Fruit fly (Drosophila melanogaster) ovary, adult (tissue): ENCODE data around the gene CG6071.

ENCODE experiments used
- CG17801 ChIP-seq: fragments of 200-800 bp; optimal IDR thresholded peaks from 2 replicates; lab custom pipeline; 2019; ENCODE audit warnings: missing biosample characterization, mild to moderate bottlenecking, missing genetic modification characterization, moderate library complexity; ENCODE audit not compliant: partially characterized antibody

CG6071 gene

DNA sequence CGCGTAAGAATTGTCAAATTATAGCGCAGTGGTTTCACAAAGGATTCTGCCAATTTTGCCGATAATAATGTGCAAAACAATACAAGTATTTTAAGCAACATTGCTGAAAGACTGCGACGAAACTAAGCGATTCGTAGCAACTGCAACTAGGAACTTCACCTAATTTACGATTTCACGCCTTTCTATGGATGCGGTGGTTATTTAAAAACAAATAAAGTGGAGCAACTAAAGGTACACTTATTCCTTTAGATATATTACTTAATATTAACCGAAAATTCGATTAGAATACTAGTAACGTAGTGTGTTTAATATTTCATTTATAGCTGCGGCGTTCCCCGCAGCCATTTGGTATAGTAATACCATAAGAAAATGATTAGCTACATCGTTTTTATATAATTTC lies at the start of gene CG6071:
CG6071 (minus strand) TSS at position 101 of the 400 bp plus-strand sequence.
- TF ChIP-seq CG17801 (GFP tag; lab: Kevin White, UChicago) = no peak

DNA sequence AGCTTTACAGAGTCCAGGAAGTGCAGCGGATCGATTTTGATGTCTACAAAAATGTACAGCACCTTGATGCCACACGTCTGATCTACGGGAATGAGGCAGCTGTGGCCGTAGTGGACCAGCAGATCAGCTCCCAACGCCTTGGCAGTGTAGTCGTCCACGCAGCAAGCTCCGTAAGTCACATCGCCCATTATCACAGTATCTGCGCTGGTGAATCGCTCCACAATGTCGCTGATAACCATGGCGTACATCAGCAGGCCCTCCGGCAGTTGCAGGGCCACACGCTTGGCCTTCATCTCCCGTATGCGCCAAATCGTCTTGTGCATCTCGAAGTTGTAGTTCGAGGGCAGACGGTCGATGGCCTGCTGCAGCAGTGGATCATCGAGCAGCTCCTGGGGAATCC lies 49.2 kb upstream of the CG6071 start:
- TF ChIP-seq CG17801 (GFP tag; lab: Kevin White, UChicago) = no peak

DNA sequence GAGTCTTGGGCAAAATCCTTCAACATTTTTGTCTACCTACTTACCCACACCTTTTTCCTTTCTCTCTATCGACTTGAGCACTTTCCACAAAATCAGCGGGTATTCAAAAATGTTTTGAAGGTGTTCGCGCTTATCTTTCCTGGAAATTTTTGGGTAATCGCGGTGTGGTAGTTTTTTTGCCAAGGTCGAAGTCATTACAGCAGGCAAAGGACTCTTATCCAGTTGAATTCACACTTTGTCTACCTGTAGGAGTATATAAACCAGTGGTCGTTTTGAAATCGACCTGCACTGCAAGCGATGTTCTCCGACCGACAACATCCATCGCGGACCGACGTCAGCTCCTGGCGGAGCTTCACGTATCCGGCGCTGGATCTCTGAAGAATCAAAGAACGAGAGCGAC lies 47.0 kb upstream of the CG6071 start:
- no peak for TF ChIP-seq CG17801 (GFP tag; lab: Kevin White, UChicago)

DNA sequence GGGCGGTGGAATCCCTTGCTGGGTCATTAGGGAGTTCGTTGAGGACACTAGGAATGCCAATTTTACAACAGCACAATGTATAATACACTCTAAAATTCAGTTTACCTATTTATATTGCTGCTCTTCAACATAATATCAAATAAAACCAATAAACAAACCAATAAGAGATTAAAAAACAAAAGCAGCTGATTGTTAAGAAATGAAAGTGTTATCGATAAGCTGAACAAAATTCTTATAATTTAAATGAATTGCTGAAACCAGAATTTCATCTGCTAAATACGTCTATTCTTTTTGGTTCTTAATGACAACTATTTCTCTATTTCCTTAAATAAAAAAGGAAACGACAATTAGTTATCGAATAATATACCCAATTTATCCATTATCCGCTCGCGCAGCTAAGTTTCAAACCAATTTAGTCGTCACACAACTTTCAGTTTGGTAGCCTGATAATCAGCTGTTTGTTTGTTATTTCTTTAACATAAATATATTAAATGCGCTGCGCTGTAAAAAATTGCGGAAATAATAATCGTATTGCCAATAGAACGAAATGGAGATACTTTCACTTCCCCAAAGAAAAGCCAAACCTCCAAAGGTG lies 45.5 kb upstream of the CG6071 start, which contains the start of the genes Pldn and CG14135:
Pldn (minus strand) TSS at position 197 of the 595 bp plus-strand sequence.
CG14135 (plus strand) TSS at position 369 of the 595 bp plus-strand sequence.
- TF ChIP-seq CG17801 (GFP tag; lab: Kevin White, UChicago) = no peak

DNA sequence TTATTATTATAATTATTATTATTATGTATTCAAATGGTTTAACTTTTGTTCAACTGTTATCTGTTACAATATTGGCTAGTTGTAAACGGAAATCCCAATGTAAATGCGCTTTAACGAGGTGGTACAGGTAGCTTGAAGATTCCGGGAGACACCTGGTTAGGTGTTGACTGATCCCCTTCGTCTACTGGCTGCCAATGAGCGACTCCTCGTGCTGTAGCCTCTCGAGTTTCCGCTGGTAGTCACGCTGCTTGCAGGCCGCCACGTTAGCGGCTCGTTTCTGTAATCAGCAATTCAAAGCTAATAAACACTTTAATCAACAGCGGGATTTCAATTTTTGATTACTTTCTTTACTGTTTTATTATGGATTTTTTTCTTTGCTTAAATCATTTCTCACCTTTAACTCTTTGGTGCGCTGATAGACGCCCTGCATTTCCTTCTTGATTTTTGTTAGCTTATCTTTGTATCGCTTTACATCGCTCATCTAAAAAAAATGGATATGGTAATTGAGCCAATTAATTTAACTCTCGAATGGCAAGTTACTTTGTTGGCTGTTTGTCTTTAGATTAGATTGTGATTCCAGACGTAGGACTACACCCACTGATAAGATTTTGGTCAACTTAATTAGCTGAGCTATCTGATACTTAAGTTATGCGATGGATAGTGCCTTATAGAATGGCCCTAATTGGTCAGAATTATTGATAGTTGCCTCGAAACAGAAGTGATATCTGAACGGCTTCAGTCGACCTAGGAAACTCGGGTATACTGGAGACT lies 44.2 kb upstream of the CG6071 start:
- peak; percentile 48 for TF ChIP-seq CG17801 (GFP tag; lab: Kevin White, UChicago)

DNA sequence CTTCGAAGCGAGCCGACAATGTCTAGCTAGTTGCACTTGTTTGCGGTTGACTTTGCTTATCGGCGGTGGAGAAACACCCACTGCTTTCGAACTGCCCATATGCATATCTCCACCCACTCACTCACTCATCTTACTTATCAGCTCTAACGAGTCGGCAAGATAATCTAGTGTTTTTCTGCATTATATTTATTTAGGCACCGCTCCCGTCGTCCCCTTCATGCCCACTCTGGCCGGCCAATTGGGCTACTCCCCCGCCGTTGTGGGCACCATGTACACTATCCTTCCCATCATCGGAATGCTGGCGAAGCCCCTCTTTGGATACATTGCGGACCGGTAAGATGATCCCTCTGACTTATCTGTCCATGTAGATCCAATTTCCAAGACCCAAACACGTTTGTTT lies 40.0 kb upstream of the CG6071 start:
- no peak for TF ChIP-seq CG17801 (GFP tag; lab: Kevin White, UChicago)

DNA sequence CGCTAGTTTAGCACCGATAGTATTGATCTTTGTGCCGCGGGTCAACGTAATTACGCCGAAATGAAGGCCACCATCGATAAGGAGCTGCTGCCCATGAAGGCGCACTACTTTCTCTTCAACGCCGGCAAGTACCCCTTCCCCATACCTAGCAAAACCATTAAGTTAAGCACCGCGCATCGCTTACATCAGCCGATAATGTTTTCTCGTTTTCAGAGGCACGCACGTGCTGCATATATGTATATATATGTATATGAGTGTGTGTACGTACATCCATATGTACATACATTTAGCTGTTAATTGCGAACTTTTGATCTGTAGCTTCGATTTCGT lies 38.7 kb upstream of the CG6071 start:
- TF ChIP-seq CG17801 (GFP tag; lab: Kevin White, UChicago) = no peak

DNA sequence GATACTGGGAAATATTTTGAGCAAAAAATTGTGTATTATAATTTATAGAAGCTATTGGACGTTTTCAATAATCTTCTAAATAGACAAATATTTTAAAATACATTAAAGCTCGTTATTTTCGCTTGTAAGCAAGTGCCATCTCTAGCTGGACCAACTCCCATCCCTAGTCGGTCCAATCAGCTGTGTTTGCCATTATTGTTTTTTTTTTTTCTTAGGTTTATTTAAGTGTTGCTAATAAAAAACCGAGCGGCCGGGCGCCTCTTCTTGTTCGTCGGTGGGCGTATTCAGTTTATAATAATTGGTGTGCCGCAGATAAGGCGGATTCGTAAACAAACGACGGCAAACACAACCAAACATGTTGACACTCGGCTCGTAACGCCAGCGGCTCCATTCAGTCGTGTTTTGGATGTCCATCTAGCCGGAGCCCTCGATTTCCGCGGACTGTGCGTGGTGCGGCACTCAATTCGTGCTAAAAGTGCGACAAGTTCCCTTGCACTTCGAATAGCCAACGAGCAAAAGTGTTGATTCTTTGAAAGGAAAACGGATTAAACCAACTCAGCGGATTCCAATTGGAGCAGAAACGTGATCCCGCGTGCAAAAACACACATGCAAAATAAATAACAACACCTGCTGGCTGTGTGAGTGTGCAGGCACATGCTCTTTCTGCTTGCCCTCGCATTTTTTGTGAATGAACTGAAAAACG lies 38.1 kb upstream of the CG6071 start, which contains the start of gene Sugb:
Sugb (plus strand) TSS at position 162 of the 703 bp plus-strand sequence.
- TF ChIP-seq CG17801 (GFP tag; lab: Kevin White, UChicago) = peak; percentile 38

DNA sequence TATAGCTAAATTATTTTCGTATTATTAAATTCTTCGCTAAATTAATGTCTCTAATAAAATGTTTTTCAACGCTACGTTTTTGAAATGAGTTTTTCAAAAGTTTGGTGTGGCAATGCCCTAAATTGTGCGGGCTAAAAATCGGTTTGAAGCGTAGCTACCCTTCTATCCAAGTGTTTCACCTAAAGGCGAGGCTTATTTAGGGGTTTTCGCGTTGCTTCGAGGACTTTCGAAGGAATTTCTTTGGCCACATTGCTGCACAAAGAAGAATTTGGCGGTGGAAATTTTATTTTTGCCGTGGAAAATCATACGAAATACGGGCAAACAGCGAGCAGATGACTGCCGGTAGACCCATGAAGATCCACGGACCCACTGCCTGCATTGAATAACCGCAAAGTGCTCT lies 36.0 kb upstream of the CG6071 start, which contains the start of gene TfIIEalpha:
TfIIEalpha (plus strand) TSS at position 245 of the 400 bp plus-strand sequence.
- TF ChIP-seq CG17801 (GFP tag; lab: Kevin White, UChicago) = peak; percentile 24

DNA sequence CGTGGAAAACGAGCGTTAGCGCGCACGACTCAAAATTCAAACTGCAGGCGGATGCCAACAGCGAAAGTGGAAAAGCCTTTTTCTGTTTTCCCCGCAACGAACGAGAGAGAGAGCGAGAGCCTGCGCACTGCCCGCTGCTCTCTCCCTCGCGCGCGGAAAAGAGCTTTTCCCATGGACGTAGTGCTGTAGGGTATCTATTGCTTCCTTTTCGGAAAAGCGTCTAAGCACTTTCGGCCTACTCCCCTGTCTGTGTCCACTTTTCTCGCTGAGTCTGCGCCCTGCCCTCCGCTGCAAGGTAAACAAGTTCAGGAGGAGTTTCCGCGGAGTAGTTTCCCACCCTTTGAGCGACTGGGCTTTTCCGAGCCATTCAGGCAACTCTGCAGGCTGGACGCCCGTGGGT lies 34.5 kb upstream of the CG6071 start, which contains the start of gene CG32085:
CG32085 (minus strand) TSS at position 47 of the 400 bp plus-strand sequence.
- TF ChIP-seq CG17801 (GFP tag; lab: Kevin White, UChicago) = no peak

DNA sequence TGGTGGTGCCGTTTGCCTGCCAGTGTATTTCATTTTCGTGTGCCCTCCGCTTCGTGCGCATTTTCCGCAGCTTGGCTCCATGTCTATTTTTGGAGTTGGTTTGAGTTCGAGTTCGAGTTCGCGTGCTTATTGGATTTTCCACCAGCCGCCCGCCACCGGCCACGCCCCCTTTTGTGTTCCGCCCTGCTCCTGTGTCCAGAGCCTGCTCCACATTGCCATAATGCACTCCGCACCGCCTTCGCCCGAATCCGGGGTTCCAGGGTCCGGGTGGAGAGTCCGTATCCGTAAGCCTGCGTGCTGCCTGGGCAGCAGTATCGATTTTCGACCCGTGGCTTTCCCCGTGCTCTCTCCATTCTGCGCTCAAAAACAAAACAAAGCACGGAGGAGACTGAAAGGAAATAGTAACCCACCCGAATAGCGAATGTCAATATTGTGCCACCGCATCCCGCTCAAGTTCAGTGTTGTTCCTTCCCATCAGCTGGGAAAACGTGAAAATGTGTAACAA lies 32.5 kb upstream of the CG6071 start:
- TF ChIP-seq CG17801 (GFP tag; lab: Kevin White, UChicago) = no peak

DNA sequence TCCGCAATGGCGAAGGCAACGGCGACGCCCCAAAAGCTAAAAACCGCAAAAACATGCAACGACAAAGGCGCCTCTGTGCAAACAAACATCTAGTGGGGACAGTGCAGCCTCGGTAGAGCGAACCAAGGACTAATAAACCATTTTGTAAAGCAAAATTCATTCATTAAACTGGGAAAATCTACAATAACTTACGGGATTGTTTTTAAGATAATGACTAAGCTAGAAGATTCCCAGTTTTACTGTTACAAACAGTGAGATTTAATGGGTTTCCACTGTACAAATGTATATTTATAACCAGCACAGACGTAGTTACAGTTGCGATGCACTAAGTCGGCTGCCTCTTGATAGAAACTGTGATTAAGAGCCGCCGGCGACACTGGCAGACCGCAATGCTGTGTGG lies 10.4 kb upstream of the CG6071 start:
- TF ChIP-seq CG17801 (GFP tag; lab: Kevin White, UChicago) = no peak

DNA sequence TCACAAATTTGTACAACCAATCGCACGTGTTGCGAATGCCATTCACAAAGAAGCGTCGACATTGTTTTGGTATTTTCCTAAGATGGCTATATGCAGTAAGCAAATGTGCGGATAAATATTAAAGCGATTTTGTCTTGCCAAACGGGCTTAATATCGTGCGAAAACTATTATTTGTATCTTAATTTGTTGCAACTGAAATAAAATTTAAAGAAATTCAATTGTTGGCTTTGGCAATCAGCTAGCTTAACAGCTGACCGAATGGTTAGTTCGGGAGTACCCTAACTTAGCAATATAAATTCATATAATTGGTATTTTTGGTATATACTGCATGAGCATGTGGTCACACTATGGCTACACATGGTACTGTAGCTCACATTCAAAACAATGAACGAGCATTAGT lies 2.6 kb upstream of the CG6071 start, which contains the start of the genes RIOK1 and Polr3H:
RIOK1 (minus strand) TSS at position 65 of the 400 bp plus-strand sequence.
Polr3H (plus strand) TSS at position 347 of the 400 bp plus-strand sequence.
- TF ChIP-seq CG17801 (GFP tag; lab: Kevin White, UChicago) = peak; percentile 59

DNA sequence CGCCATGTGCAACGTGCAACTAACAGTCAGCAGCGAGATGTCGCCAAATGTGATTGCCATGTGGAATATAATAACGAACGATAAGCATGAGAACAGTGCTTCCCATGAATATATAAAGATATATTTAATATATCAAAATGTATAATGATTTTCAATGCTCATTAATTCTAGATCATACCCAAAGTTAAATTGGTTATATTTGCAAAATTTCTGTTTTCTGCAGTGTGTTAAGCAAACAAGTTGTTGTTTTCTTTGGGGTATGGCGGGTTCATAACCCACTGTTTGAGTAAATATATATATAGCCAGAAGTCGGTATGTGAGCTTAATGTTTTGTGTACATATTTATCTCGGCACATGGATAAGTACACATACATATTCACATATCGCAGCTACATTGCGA lies 9.0 kb downstream of the CG6071 start:
- TF ChIP-seq CG17801 (GFP tag; lab: Kevin White, UChicago) = no peak

DNA sequence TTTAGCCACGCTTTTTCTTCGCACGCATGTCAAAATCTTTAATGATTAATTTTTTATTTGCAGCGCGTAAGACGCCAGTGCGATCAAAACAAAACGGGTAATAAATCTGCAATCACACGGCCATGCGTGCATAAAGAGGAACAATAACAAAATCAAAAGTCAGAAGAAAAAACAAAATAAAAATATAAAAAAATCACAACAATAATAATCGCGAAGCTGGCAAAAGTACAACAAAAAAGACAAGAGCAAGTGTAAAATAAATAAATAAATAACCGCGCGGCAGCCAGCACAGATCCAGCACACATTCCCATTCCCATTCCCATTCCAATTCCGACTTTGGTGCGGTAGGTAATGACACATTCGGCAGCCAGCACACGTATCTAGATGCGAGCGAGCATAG lies 11.3 kb downstream of the CG6071 start:
- peak; percentile 53 for TF ChIP-seq CG17801 (GFP tag; lab: Kevin White, UChicago)
